Worm (Caenorhabditis elegans): ENCODE measurements around the gene F57C2.4.

Gene F57C2.4

DNA sequence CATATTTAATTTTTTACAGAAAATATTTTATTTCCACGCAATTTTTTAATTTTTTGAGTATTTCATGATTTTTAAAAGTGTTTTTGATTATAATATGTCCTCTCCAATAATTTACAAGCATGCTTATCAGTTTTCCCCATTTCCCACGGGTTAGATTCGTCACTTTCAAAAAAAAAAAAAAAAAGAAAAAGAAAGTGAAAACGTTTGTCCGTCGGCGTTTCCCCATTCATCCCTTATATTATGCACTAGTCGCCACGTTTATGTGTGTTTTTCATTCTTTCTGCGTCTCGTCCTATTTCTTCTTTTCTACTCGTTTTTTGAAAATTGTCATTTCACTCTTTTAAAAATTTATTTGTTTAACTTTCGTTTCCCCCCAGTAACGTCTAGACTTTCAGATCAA lies 35.7 kb upstream of the F57C2.4 start, which contains the start of gene vnut-1 (continued):
- peak; percentile 59 for TF ChIP-seq dve-1 (tag; optimal IDR thresholded peaks at IDR 0.05; ENCODE audit: insufficient read depth)

DNA sequence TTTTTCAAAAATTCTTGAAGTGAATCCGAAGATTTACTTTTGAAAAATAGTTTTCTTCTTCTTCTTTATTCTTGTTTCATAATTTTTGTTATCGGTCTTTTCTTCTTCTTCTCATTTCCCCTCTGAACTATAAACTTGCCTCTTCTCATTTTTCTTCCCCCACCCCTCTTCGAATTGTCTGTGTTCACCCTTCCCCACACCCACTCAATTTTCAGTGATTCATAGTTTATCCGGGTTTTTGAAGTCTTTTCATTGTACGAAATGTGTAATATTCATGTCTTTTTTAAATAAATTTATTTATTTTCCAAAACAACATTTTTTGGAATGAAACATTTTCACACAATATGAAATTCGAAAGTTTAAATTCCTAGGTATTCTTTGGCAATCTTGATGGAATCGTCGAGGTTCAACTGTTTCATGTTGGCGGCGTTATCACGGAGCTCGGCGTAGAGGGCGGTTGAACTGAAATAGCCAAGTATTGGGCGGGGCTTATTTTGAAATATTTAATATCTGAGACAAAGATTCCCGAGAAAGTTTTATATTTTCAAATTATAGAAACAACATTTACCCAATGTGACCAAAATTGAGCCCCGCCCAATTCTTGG lies 32.4 kb upstream of the F57C2.4 start:
- TF ChIP-seq unc-62 (GFP tag; optimal IDR thresholded peaks at IDR 0.05 in 1 of 2) (no peak), unc-62 (tag; optimal IDR thresholded peaks at IDR 0.05) (no peak), nhr-102 (tag; optimal IDR thresholded peaks at IDR 0.05) (no peak), zfp-3 (GFP tag; conservative IDR thresholded peaks at IDR 0.05) (0 out of 2 replicates have a peak, but pooled peaks have one; percentile 9), mep-1 (tag; optimal IDR thresholded peaks at IDR 0.05) (peak; percentile 13)

DNA sequence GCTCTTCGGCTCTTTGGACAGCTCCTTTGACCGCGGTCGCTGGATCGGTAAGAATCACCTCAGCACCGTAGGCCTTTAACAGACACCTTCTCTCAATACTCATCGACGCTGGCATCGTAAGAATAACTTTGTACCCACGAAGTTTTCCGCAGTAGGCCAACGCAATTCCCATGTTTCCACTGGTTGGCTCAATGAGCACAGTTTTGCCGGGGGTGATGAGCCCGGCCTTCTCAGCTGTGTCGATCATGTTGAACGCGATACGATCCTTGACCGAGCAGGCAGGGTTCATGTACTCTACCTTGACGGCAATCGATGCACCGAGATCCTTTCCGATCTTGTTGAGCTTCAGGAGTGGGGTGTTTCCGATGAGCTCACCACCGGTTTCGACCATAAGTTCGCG lies 31.1 kb upstream of the F57C2.4 start:
- 0 out of 2 replicates have a peak, but pooled peaks have one; percentile 8 for TF ChIP-seq egl-43 (GFP tag; IDR thresholded peaks at IDR 0.05)
- peak; percentile 33 for TF ChIP-seq aha-1 (tag)
- peak; percentile 34; the same call in 1 of the 2 replicates for TF ChIP-seq set-16 (GFP tag; IDR thresholded peaks at IDR 0.05)
- TF ChIP-seq ZK337.2 (GFP tag; IDR thresholded peaks at IDR 0.05) = no peak

DNA sequence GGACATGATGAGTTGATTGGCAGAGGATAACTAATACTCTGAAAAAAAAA lies 30.9 kb upstream of the F57C2.4 start, which contains the start of gene cysl-2:
Gene cysl-2 (minus strand): TSS at position 38 of the 50 bp plus-strand sequence.
- TF ChIP-seq zfp-3 (GFP tag; conservative IDR thresholded peaks at IDR 0.05) (peak; percentile 9; the same call in 1 of the 2 replicates), nhr-6 (tag; optimal IDR thresholded peaks at IDR 0.05) (no peak)

DNA sequence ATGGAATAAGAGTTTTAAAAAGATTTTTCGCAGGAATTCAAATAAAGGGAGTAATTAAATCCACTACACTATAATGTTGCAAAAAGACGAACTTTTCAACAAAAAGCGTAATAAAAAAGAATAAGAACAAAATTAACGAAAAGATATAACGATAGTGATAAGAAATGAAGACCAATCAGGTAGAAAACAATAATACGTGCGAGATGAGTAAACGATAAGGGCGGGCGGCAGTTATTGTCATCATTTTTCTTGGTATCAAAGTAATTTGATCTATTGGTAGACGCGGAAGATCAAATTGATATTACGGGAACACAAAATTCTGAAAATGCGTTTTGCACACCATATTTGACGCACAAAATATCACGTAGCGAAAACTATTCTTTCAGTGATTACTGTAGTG lies 30.6 kb upstream of the F57C2.4 start:
- TF ChIP-seq skn-1 (tag; optimal IDR thresholded peaks at IDR 0.05) (no peak), lin-29 (GFP tag; IDR thresholded peaks at IDR 0.05) (no peak), snpc-4 (tag; optimal IDR thresholded peaks at IDR 0.05) (no peak), set-16 (GFP tag; IDR thresholded peaks at IDR 0.05) (no peak), zfp-3 (GFP tag; conservative IDR thresholded peaks at IDR 0.05) (no peak), mdt-29 (GFP tag; IDR thresholded peaks at IDR 0.05) (no peak), sdz-12 (GFP tag; optimal IDR thresholded peaks at IDR 0.05) (no peak), Y5F2A.4 (GFP tag; optimal IDR thresholded peaks at IDR 0.05) (no peak), arid-1 (GFP tag; conservative IDR thresholded peaks at IDR 0.05) (no peak), nhr-28 (tag; optimal IDR thresholded peaks at IDR 0.05) (peak; percentile 61), lin-13 (GFP tag; optimal IDR thresholded peaks at IDR 0.05) (no peak), F26F4.8 (GFP tag; conservative IDR thresholded peaks at IDR 0.05) (no peak), F49E8.2 (tag; optimal IDR thresholded peaks at IDR 0.05; ENCODE audit: borderline replicate concordance) (no peak), madf-5 (GFP tag; IDR thresholded peaks at IDR 0.05) (no peak), hlh-11 (tag; optimal IDR thresholded peaks at IDR 0.05) (peak; percentile 17), unc-39 (tag; optimal IDR thresholded peaks at IDR 0.05) (no peak), F37D6.2 (tag; optimal IDR thresholded peaks at IDR 0.05) (no peak), vab-7 (GFP tag; IDR thresholded peaks at IDR 0.05) (no peak), lsy-2 (tag; optimal IDR thresholded peaks at IDR 0.05) (no peak), nhr-77 (tag; optimal IDR thresholded peaks at IDR 0.05) (peak; percentile 32), rbr-2 (tag; optimal IDR thresholded peaks at IDR 0.05) (no peak), T20F7.1 (GFP tag; optimal IDR thresholded peaks at IDR 0.05) (no peak), egl-27 (tag; optimal IDR thresholded peaks at IDR 0.05) (no peak), daf-16 (GFP tag; optimal IDR thresholded peaks at IDR 0.05) (no peak), daf-16 (tag; optimal IDR thresholded peaks at IDR 0.05) (peak; percentile 63), dve-1 (tag; optimal IDR thresholded peaks at IDR 0.05; ENCODE audit: insufficient read depth) (peak; percentile 64), gei-8 (GFP tag; optimal IDR thresholded peaks at IDR 0.05) (no peak), ces-1 (GFP tag; optimal IDR thresholded peaks at IDR 0.05) (no peak), nhr-76 (tag; optimal IDR thresholded peaks at IDR 0.05) (no peak), hmg-1.1 (GFP tag; IDR thresholded peaks at IDR 0.05) (no peak), ceh-62 (tag; optimal IDR thresholded peaks at IDR 0.05) (no peak), lir-3 (tag; optimal IDR thresholded peaks at IDR 0.05) (no peak), aly-2 (tag; optimal IDR thresholded peaks at IDR 0.05) (no peak), cey-2 (tag; optimal IDR thresholded peaks at IDR 0.05; ENCODE audit: borderline replicate concordance, insufficient read depth) (no peak), daf-8 (GFP tag; IDR thresholded peaks at IDR 0.05) (no peak), mxl-2 (GFP tag; conservative IDR thresholded peaks at IDR 0.05) (no peak), tra-1 (GFP tag; IDR thresholded peaks at IDR 0.05) (no peak)
